Worm (Caenorhabditis elegans) whole organism, L1 larva: Measurements from ENCODE around the gene C08E8.6.
A peak's percentile ranks its signal among the peaks of the same experiment; 100 is the strongest.

Source experiments
- C34B4.2 ChIP-seq: sonication (generic microtip); optimal IDR thresholded peaks from 2 replicates; lab custom pipeline; 2017; ENCODE audit warnings: mild to moderate bottlenecking, missing genetic modification characterization, missing compliant biosample characterization
- Y116A8C.19 ChIP-seq: sonication (generic microtip); optimal IDR thresholded peaks from 2 replicates; lab custom pipeline; 2016; ENCODE audit warnings: missing compliant biosample characterization, missing genetic modification characterization, borderline replicate concordance
- ceh-8 ChIP-seq: fragments of 200-800 bp; sonication (Bioruptor generic); optimal IDR thresholded peaks from 2 replicates; lab custom pipeline; 2018; ENCODE audit warnings: mild to moderate bottlenecking, missing genetic modification characterization, moderate library complexity, missing compliant biosample characterization
- ceh-82 ChIP-seq, 3 experiments: fragments of 150-350 bp in 1 of 3; sonication (generic microtip) in 2 of 3; optimal IDR thresholded peaks; 2 replicates each; lab custom pipeline; 2014 to 2017; ENCODE audit warnings: missing biosample characterization in 3 of 3, missing genetic modification characterization in 3 of 3
- ceh-88 ChIP-seq: fragments of 200-800 bp; sonication (Bioruptor generic); IDR thresholded peaks from 2 replicates; pipeline ENCODE4 v1.3.6; 2022; ENCODE audit warnings: missing genetic modification characterization, missing compliant biosample characterization
- dpl-1 ChIP-seq, 3 experiments: fragments of 150-350 bp in 2 of 3; sonication (generic microtip) in 1 of 3; optimal IDR thresholded peaks; 2 replicates each; lab custom pipeline; 2014 to 2017; ENCODE audit warnings: missing biosample characterization in 3 of 3, missing genetic modification characterization in 3 of 3, missing genetic modification reagents in 3 of 3
- efl-1 ChIP-seq, 4 experiments: fragments of 150-350 bp; optimal IDR thresholded peaks in 3 of 4; peaks in 1 of 4; 1 replicate in 1 of 4; 2 replicates in 3 of 4; lab custom pipeline; 2014; ENCODE audit warnings: missing biosample characterization in 2 of 4, missing genetic modification characterization in 2 of 4, missing genetic modification reagents in 2 of 4
- egl-13 ChIP-seq: sonication (generic microtip); optimal IDR thresholded peaks from 2 replicates; lab custom pipeline; 2016; ENCODE audit warnings: missing genotype, missing genetic modification reagents, missing genetic modification characterization, missing compliant biosample characterization
- egl-27 ChIP-seq, 2 experiments: fragments of 150-350 bp in 1 of 2; sonication (generic microtip); optimal IDR thresholded peaks; 3 replicates each; lab custom pipeline; 2017 to 2018; ENCODE audit warnings: missing biosample characterization in 2 of 2, missing genetic modification characterization in 2 of 2, missing genetic modification reagents in 2 of 2
- ets-5 ChIP-seq: fragments of 200-800 bp; sonication (Bioruptor generic); IDR thresholded peaks from 2 replicates; pipeline ENCODE4 v1.3.6; 2022; ENCODE audit warnings: missing genetic modification characterization, missing compliant biosample characterization
- fkh-10 ChIP-seq: sonication (generic microtip); optimal IDR thresholded peaks from 2 replicates; lab custom pipeline; 2017; ENCODE audit warnings: missing biosample characterization, missing genetic modification reagents, missing genetic modification characterization
- fkh-8 ChIP-seq: sonication (generic microtip); optimal IDR thresholded peaks from 2 replicates; lab custom pipeline; 2016; ENCODE audit warnings: mild to moderate bottlenecking, missing genetic modification characterization, missing compliant biosample characterization
- fos-1 ChIP-seq: fragments of 150-350 bp; optimal IDR thresholded peaks from 2 replicates; lab custom pipeline; 2014; ENCODE audit warnings: missing biosample characterization, missing genetic modification characterization
- grh-1 ChIP-seq: fragments of 200-800 bp; sonication (Bioruptor generic); IDR thresholded peaks from 2 replicates; pipeline ENCODE4 v1.3.6; 2022; ENCODE audit warnings: missing genetic modification reagents, missing genetic modification characterization, missing compliant biosample characterization
- hlh-17 ChIP-seq: fragments of 200-800 bp; sonication (Bioruptor generic); optimal IDR thresholded peaks from 2 replicates; lab custom pipeline; 2018; ENCODE audit warnings: missing genetic modification characterization, mild to moderate bottlenecking, missing compliant biosample characterization, moderate library complexity, borderline replicate concordance
- irx-1 ChIP-seq: sonication (generic microtip); optimal IDR thresholded peaks from 2 replicates; lab custom pipeline; 2016; ENCODE audit warnings: missing genetic modification characterization, missing compliant biosample characterization
- lin-35 ChIP-seq, 2 experiments: fragments of 150-350 bp; optimal IDR thresholded peaks; 2 replicates each; lab custom pipeline; 2014; ENCODE audit warnings: missing biosample characterization in 2 of 2, missing genetic modification characterization in 2 of 2, missing genetic modification reagents in 2 of 2
- lsy-2 ChIP-seq, 2 experiments: fragments of 150-350 bp; optimal IDR thresholded peaks; 2 replicates each; lab custom pipeline; 2014; ENCODE audit warnings: missing biosample characterization in 2 of 2, missing genetic modification characterization in 2 of 2
- mdl-1 ChIP-seq, 2 experiments: fragments of 150-350 bp; optimal IDR thresholded peaks; 2 replicates each; lab custom pipeline; 2014 to 2017; ENCODE audit warnings: missing biosample characterization in 2 of 2, missing genetic modification characterization in 2 of 2, inconsistent platforms in 1 of 2
- mep-1 ChIP-seq: fragments of 150-350 bp; optimal IDR thresholded peaks from 2 replicates; lab custom pipeline; 2014; ENCODE audit warnings: missing biosample characterization, missing genetic modification characterization
- nhr-11 ChIP-seq: fragments of 150-350 bp; optimal IDR thresholded peaks from 2 replicates; lab custom pipeline; 2014; ENCODE audit warnings: missing biosample characterization, missing genetic modification characterization
- nhr-19 ChIP-seq: fragments of 200-800 bp; sonication (Bioruptor generic); conservative IDR thresholded peaks from 2 replicates; pipeline ENCODE4 v1.3.6; 2022; ENCODE audit warnings: missing genetic modification characterization, missing compliant biosample characterization
- nhr-20 ChIP-seq: sonication (generic microtip); optimal IDR thresholded peaks from 2 replicates; lab custom pipeline; 2016; ENCODE audit warnings: mild to moderate bottlenecking, missing genetic modification characterization, missing compliant biosample characterization
- nhr-47 ChIP-seq: sonication (generic microtip); optimal IDR thresholded peaks from 2 replicates; lab custom pipeline; 2016; ENCODE audit warnings: mild to moderate bottlenecking, missing genetic modification characterization, moderate library complexity, missing compliant biosample characterization
- nhr-77 ChIP-seq: fragments of 150-350 bp; optimal IDR thresholded peaks from 2 replicates; lab custom pipeline; 2014; ENCODE audit warnings: missing biosample characterization, missing genetic modification characterization
- nhr-84 ChIP-seq: sonication (generic microtip); optimal IDR thresholded peaks from 2 replicates; lab custom pipeline; 2017; ENCODE audit warnings: missing biosample characterization, missing genetic modification characterization
- pqm-1 ChIP-seq: sonication (generic microtip); optimal IDR thresholded peaks from 3 replicates; lab custom pipeline; 2017; ENCODE audit warnings: missing biosample characterization, missing genetic modification characterization
- snpc-4 ChIP-seq: fragments of 150-350 bp; optimal IDR thresholded peaks from 2 replicates; lab custom pipeline; 2014; ENCODE audit warnings: missing biosample characterization, missing genetic modification characterization
- snu-23 ChIP-seq: sonication (generic microtip); optimal IDR thresholded peaks from 2 replicates; lab custom pipeline; 2016; ENCODE audit warnings: missing genetic modification characterization, missing compliant biosample characterization
- tlp-1 ChIP-seq: fragments of 150-350 bp; optimal IDR thresholded peaks from 2 replicates; lab custom pipeline; 2014; ENCODE audit warnings: missing biosample characterization, missing genetic modification characterization
- unc-86 ChIP-seq: sonication (generic microtip); optimal IDR thresholded peaks from 2 replicates; lab custom pipeline; 2016; ENCODE audit warnings: missing genetic modification characterization, missing compliant biosample characterization
- vab-15 ChIP-seq: sonication (generic microtip); optimal IDR thresholded peaks from 2 replicates; lab custom pipeline; 2017; ENCODE audit warnings: missing genotype, mild to moderate bottlenecking, missing genetic modification characterization, missing compliant biosample characterization
- xbp-1 ChIP-seq: sonication (generic microtip); optimal IDR thresholded peaks from 2 replicates; lab custom pipeline; 2016; ENCODE audit warnings: missing genetic modification characterization, missing compliant biosample characterization
- zag-1 ChIP-seq: fragments of 150-350 bp; optimal IDR thresholded peaks from 2 replicates; lab custom pipeline; 2014; ENCODE audit warnings: missing biosample characterization, missing genetic modification characterization
- ztf-4 ChIP-seq: fragments of 150-350 bp; optimal IDR thresholded peaks from 2 replicates; lab custom pipeline; 2014; ENCODE audit warnings: missing biosample characterization, missing genetic modification characterization

Gene C08E8.6

ce11 chrV:18397814-18398213, 29.6 kb upstream of the C08E8.6 start, which contains the start of gene Y51A2B.16:
Y51A2B.16 (minus strand) TSS chrV:18397914.
- TF ChIP-seq efl-1 (optimal IDR thresholded peaks at IDR 0.05; lab: Kevin White, UChicago) (no peak), efl-1 (GFP tag; optimal IDR thresholded peaks at IDR 0.05 in 1 of 2; lab: Kevin White, UChicago) (peak in 1 of 2 experiments; percentile 6), ceh-8 (GFP tag; lab: Kevin White, UChicago) (no peak)

ce11 chrV:18395649-18396048, 27.4 kb upstream of the C08E8.6 start, which contains the start of gene Y51A2B.9:
Y51A2B.9 (minus strand) TSS chrV:18395749.
- TF ChIP-seq mep-1 (tag; lab: Kevin White, UChicago) (no peak), ets-5 (GFP tag; lab: Robert Waterston, UW) (no peak), egl-27 (tag; optimal IDR thresholded peaks at IDR 0.05; lab: Kevin White, UChicago) (no peak), pqm-1 (no peak), hlh-17 (GFP tag; lab: Kevin White, UChicago) (no peak)

DNA sequence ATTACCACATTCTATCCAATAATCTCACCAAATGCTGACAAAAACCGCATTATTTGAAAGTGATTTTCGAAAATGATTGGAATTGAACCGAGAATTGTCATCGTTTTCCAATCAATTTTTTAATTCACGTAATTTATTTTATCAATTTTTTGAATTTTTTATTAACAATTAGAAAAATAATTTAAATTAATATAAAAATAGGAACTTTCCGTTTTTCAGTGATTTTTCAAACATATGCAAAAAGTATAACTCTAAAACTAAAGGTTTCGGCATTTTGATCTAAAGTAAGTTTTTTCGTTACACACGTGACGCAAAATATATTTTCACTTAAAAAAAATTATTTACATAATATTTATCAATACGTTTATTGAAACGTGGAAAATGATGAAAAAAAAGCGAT, 26.0 kb upstream of the C08E8.6 start, which contains the start of gene Y51A2B.6:
Gene Y51A2B.6 (minus strand): TSS at position 101 of the 400 bp plus-strand sequence.
- TF ChIP-seq pqm-1, result no peak
- TF ChIP-seq snu-23, result no peak
- no peak for TF ChIP-seq unc-86 (tag; lab: Kevin White, UChicago)
- no peak for TF ChIP-seq nhr-19 (GFP tag; lab: Robert Waterston, UW)
- TF ChIP-seq fkh-8 (tag; lab: Kevin White, UChicago), result no peak
- TF ChIP-seq ceh-88 (GFP tag; lab: Robert Waterston, UW), result no peak
- no peak for TF ChIP-seq nhr-47 (tag; lab: Kevin White, UChicago)
- TF ChIP-seq irx-1 (tag; lab: Kevin White, UChicago), result no peak
- TF ChIP-seq dpl-1 (GFP tag; optimal IDR thresholded peaks at IDR 0.05; lab: Kevin White, UChicago), result no peak
- TF ChIP-seq C34B4.2 (tag; lab: Kevin White, UChicago), result no peak

- TF ChIP-seq ceh-82 (tag; optimal IDR thresholded peaks at IDR 0.05; lab: Kevin White, UChicago), result no peak
- TF ChIP-seq egl-27 (tag; optimal IDR thresholded peaks at IDR 0.05; lab: Kevin White, UChicago), result no peak
- TF ChIP-seq ceh-88 (GFP tag; lab: Robert Waterston, UW), result no peak
These were observed 20.8 kb upstream of the C08E8.6 start, which contains the start of the genes Y51A2B.4 and Y51A2B.5 for ce11 chrV:18389046-18389445. Y51A2B.4 (minus strand) TSS chrV:18389146. Y51A2B.5 (plus strand) TSS chrV:18389277.

DNA sequence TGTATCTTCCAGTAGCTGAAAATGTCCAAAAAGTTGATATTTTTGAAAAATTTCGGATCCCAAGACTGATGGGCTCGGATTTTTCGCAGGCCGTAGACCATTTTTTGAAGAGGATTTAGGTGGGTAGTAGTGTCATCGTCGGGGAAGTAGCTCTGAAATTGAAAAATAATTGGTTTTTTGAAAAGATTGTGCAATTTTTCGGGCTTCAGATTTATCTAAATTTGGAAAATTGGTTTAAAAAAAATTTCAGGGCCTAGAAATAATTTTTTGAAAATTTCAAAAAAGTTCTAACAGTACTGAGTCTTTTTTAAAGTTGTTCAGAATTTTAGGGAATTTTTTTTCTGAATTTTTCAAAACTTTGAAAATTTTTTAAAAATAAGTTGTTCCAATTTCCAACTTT, 14.4 kb upstream of the C08E8.6 start, which contains the start of gene nhr-288:
Gene nhr-288 (minus strand): TSS at position 101 of the 400 bp plus-strand sequence.
- TF ChIP-seq vab-15 (no peak), nhr-20 (tag; lab: Kevin White, UChicago) (no peak), nhr-77 (tag; lab: Kevin White, UChicago) (no peak), fos-1 (tag; lab: Kevin White, UChicago) (no peak)

DNA sequence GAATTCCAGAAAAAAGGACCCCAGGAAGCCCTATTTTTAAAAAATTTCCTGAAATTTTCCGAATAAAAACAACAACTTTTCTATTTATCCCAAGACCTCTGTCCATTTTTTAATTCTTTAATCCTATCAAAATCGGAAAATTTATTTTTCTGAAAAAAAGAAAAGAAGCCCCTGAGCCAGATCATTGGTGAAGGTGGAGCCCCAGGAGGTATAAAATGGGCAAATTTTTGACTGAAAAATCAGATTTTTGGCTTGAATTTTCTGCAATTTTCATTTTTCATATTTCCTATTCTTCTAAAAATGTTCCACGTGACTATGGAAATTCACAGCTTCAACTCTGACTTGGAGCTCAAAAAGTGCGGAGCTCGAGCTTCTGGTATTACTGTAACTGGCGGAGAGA, 10.6 kb upstream of the C08E8.6 start, which contains the start of gene Y51A2B.8:
Gene Y51A2B.8 (plus strand): TSS at position 301 of the 400 bp plus-strand sequence.
- no peak for TF ChIP-seq lin-35 (GFP tag; optimal IDR thresholded peaks at IDR 0.05; lab: Kevin White, UChicago)
- no peak for TF ChIP-seq ceh-82 (tag; optimal IDR thresholded peaks at IDR 0.05; lab: Kevin White, UChicago)
- no peak for TF ChIP-seq nhr-84
- TF ChIP-seq grh-1 (GFP tag; lab: Robert Waterston, UW), result no peak
- TF ChIP-seq lsy-2 (tag; optimal IDR thresholded peaks at IDR 0.05; lab: Kevin White, UChicago), result no peak
- TF ChIP-seq zag-1 (tag; lab: Kevin White, UChicago), result no peak
- TF ChIP-seq nhr-19 (GFP tag; lab: Robert Waterston, UW), result no peak
- TF ChIP-seq xbp-1 (tag; lab: Kevin White, UChicago), result no peak
- TF ChIP-seq nhr-11, result no peak
- TF ChIP-seq fkh-10, result no peak
- no peak for TF ChIP-seq Y116A8C.19 (tag; lab: Kevin White, UChicago)
- TF ChIP-seq irx-1 (tag; lab: Kevin White, UChicago), result no peak
- TF ChIP-seq egl-27 (tag; optimal IDR thresholded peaks at IDR 0.05; lab: Kevin White, UChicago), result no peak
- no peak for TF ChIP-seq ztf-4
- TF ChIP-seq snpc-4 (tag; lab: Kevin White, UChicago), result no peak
- no peak for TF ChIP-seq dpl-1 (GFP tag; optimal IDR thresholded peaks at IDR 0.05; lab: Kevin White, UChicago)
- TF ChIP-seq mdl-1 (tag; optimal IDR thresholded peaks at IDR 0.05; lab: Kevin White, UChicago), result no peak
- no peak for TF ChIP-seq tlp-1 (tag; lab: Kevin White, UChicago)
- TF ChIP-seq egl-13 (tag; lab: Kevin White, UChicago), result no peak
